ENCODE assay signal across 2 fruit fly cellular contexts in the genomic region with DNA sequence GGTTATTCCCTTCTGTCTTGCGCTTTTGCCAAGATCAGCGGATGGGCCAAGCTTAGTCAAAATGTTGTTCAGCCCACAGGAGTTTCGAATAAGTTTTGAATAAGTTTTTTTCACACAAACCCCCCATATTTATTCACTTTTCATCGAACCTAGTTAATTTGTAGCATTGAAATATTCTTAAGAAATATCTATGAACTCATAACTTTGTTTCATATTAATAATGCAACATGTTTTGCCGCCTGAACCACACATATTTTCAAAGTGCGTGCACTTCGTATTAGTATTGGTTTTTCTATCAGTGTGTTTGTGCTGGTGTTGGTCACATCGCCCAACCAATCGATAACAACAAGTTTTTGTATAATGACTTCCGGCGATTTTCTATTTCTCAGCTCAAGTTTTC.
TF ChIP-seq lines count a peak whose summit lies in the region.

No protein-coding gene starts in this region.

TF ChIP-seq in whole organism, embryonic, 481 proteins besides CTCF, POLR2A, EP300 and RAD21 (continued from another document and continues in another):
- TF ChIP-seq CG17802 (tag; optimal IDR thresholded peaks at IDR 0.05; lab: Kevin White, UChicago), result no peak
- TF ChIP-seq CG14014 (GFP tag; IDR thresholded peaks at IDR 0.05; lab: Robert Waterston, UW), result no peak
- no peak for TF ChIP-seq Lpt (GFP tag; optimal IDR thresholded peaks at IDR 0.05; lab: Kevin White, UChicago)
- TF ChIP-seq fd64A (GFP tag; optimal IDR thresholded peaks at IDR 0.05; lab: Kevin White, UChicago), result no peak
- no peak for TF ChIP-seq CG16813 (GFP tag; IDR thresholded peaks at IDR 0.05; lab: Robert Waterston, UW; ENCODE audit: partially characterized antibody)
- no peak for TF ChIP-seq h (optimal IDR thresholded peaks at IDR 0.05; lab: Kevin White, UChicago)
- TF ChIP-seq cg (GFP tag; optimal IDR thresholded peaks at IDR 0.05; lab: Kevin White, UChicago), result peak; percentile 47
- TF ChIP-seq Poxn (GFP tag; IDR thresholded peaks at IDR 0.05; lab: Robert Waterston, UW), result no peak
- no peak for TF ChIP-seq pan (optimal IDR thresholded peaks at IDR 0.05; lab: Kevin White, UChicago)
- TF ChIP-seq pan (GFP tag; optimal IDR thresholded peaks at IDR 0.05 in 1 of 2, IDR thresholded peaks at IDR 0.05 in 1 of 2), result peak in 1 of 2 experiments; percentile 87
- TF ChIP-seq Hsf (GFP tag; optimal IDR thresholded peaks at IDR 0.05; lab: Kevin White, UChicago), result no peak
- TF ChIP-seq tup (GFP tag; optimal IDR thresholded peaks at IDR 0.05; lab: Kevin White, UChicago), result no peak
- TF ChIP-seq CG11504 (tag; optimal IDR thresholded peaks at IDR 0.05; lab: Kevin White, UChicago), result peak; percentile 27
- TF ChIP-seq CG6765 (GFP tag; optimal IDR thresholded peaks at IDR 0.05; lab: Kevin White, UChicago), result no peak
- TF ChIP-seq mld (GFP tag; IDR thresholded peaks at IDR 0.05; lab: Robert Waterston, UW; ENCODE audit: partially characterized antibody), result no peak
- no peak for TF ChIP-seq ind (GFP tag; optimal IDR thresholded peaks at IDR 0.05; lab: Kevin White, UChicago)
- peak; percentile 37 for TF ChIP-seq Drgx (GFP tag; IDR thresholded peaks at IDR 0.05; lab: Robert Waterston, UW)
- TF ChIP-seq tgo (GFP tag; IDR thresholded peaks at IDR 0.05; lab: Robert Waterston, UW), result peak; percentile 62; the same call in 2 of the 3 replicates
- TF ChIP-seq CG30020 (tag; optimal IDR thresholded peaks at IDR 0.05; lab: Kevin White, UChicago), result no peak
- no peak for TF ChIP-seq CG43689 (GFP tag; IDR thresholded peaks at IDR 0.05; lab: Robert Waterston, UW)
- TF ChIP-seq CG31441 (GFP tag; IDR thresholded peaks at IDR 0.05; lab: Robert Waterston, UW), result peak; percentile 51
- no peak for TF ChIP-seq cas (GFP tag; IDR thresholded peaks at IDR 0.05; lab: Robert Waterston, UW)
- TF ChIP-seq row (GFP tag; IDR thresholded peaks at IDR 0.05; lab: Robert Waterston, UW), result peak; percentile 42; the same call in 2 of the 3 replicates
- TF ChIP-seq CG10654 (GFP tag; optimal IDR thresholded peaks at IDR 0.05; lab: Kevin White, UChicago), result no peak
- TF ChIP-seq NC2α (GFP tag; optimal IDR thresholded peaks at IDR 0.05; lab: Kevin White, UChicago), result no peak
- no peak for TF ChIP-seq E2f2 (GFP tag; IDR thresholded peaks at IDR 0.05; lab: Robert Waterston, UW)
- no peak for TF ChIP-seq Hand (GFP tag; optimal IDR thresholded peaks at IDR 0.05; lab: Kevin White, UChicago)
- peak; percentile 36 for TF ChIP-seq Sox102F (GFP tag; optimal IDR thresholded peaks at IDR 0.05; lab: Kevin White, UChicago)
- no peak for TF ChIP-seq Oli (tag; optimal IDR thresholded peaks at IDR 0.05; lab: Kevin White, UChicago)
- no peak for TF ChIP-seq CG12299 (tag; optimal IDR thresholded peaks at IDR 0.05; lab: Kevin White, UChicago)
- no peak for TF ChIP-seq toy (GFP tag; IDR thresholded peaks at IDR 0.05; lab: Robert Waterston, UW)
- TF ChIP-seq jumu (GFP tag; optimal IDR thresholded peaks at IDR 0.05; lab: Kevin White, UChicago), result no peak
- no peak for TF ChIP-seq twi (tag; optimal IDR thresholded peaks at IDR 0.05; lab: Kevin White, UChicago)
- no peak for TF ChIP-seq CG8089 (GFP tag; optimal IDR thresholded peaks at IDR 0.05; lab: Kevin White, UChicago)
- TF ChIP-seq ci (GFP tag; IDR thresholded peaks at IDR 0.05; lab: Robert Waterston, UW), result peak; percentile 64; the same call in 2 of the 3 replicates
- TF ChIP-seq CG17361 (GFP tag; IDR thresholded peaks at IDR 0.05; lab: Robert Waterston, UW), result peak; percentile 33; the same call in 1 of the 3 replicates
- no peak for TF ChIP-seq Hmx (GFP tag; optimal IDR thresholded peaks at IDR 0.05; lab: Kevin White, UChicago)
- no peak for TF ChIP-seq btn (GFP tag; optimal IDR thresholded peaks at IDR 0.05; lab: Kevin White, UChicago)
- TF ChIP-seq mirr (GFP tag; optimal IDR thresholded peaks at IDR 0.05; lab: Kevin White, UChicago), result no peak
- TF ChIP-seq BtbVII (GFP tag; optimal IDR thresholded peaks at IDR 0.05; lab: Kevin White, UChicago), result no peak
- TF ChIP-seq CG9727 (GFP tag; optimal IDR thresholded peaks at IDR 0.05; lab: Kevin White, UChicago), result peak; percentile 17
- TF ChIP-seq CG12071 (GFP tag; optimal IDR thresholded peaks at IDR 0.05; lab: Kevin White, UChicago), result no peak
- TF ChIP-seq ara (GFP tag; IDR thresholded peaks at IDR 0.05; lab: Robert Waterston, UW), result peak; percentile 78; the same call in 1 of the 2 replicates
- TF ChIP-seq Gug (GFP tag; IDR thresholded peaks at IDR 0.05; lab: Robert Waterston, UW), result peak; percentile 3; the same call in 1 of the 4 replicates
- no peak for TF ChIP-seq sens-2 (GFP tag; IDR thresholded peaks at IDR 0.05; lab: Robert Waterston, UW)
- TF ChIP-seq sna (GFP tag; IDR thresholded peaks at IDR 0.05; lab: Robert Waterston, UW; ENCODE audit: partially characterized antibody), result no peak
- TF ChIP-seq vnd (GFP tag; IDR thresholded peaks at IDR 0.05; lab: Robert Waterston, UW; ENCODE audit: partially characterized antibody), result no peak
- TF ChIP-seq Bgb (GFP tag; IDR thresholded peaks at IDR 0.05; lab: Robert Waterston, UW; ENCODE audit: partially characterized antibody), result no peak
- TF ChIP-seq CG7357 (GFP tag; IDR thresholded peaks at IDR 0.05; lab: Robert Waterston, UW), result peak; percentile 17; the same call in 1 of the 3 replicates
- no peak for TF ChIP-seq Dad (GFP tag; optimal IDR thresholded peaks at IDR 0.05; lab: Kevin White, UChicago)
- TF ChIP-seq Nf-YC (tag; optimal IDR thresholded peaks at IDR 0.05; lab: Kevin White, UChicago), result no peak
- TF ChIP-seq HLH3B (GFP tag; IDR thresholded peaks at IDR 0.05; lab: Robert Waterston, UW), result peak; percentile 16; the same call in 1 of the 2 replicates
- TF ChIP-seq nerfin-1 (tag; optimal IDR thresholded peaks at IDR 0.05; lab: Kevin White, UChicago), result peak; percentile 2
- peak; percentile 64 for TF ChIP-seq CG2678 (tag; optimal IDR thresholded peaks at IDR 0.05; lab: Kevin White, UChicago)
- TF ChIP-seq unc-4 (GFP tag; IDR thresholded peaks at IDR 0.05; lab: Robert Waterston, UW; ENCODE audit: partially characterized antibody), result no peak
- TF ChIP-seq Dip2 (GFP tag; IDR thresholded peaks at IDR 0.05; lab: Robert Waterston, UW), result no peak
- 0 out of 2 replicates have a peak, but pooled peaks have one; percentile 13 for TF ChIP-seq ssp (GFP tag; IDR thresholded peaks at IDR 0.05; lab: Robert Waterston, UW)
- TF ChIP-seq Bteb2 (GFP tag; optimal IDR thresholded peaks at IDR 0.05; lab: Kevin White, UChicago), result no peak
- no peak for TF ChIP-seq zf30C (GFP tag; optimal IDR thresholded peaks at IDR 0.05; lab: Kevin White, UChicago)
- no peak for TF ChIP-seq Six4 (GFP tag; optimal IDR thresholded peaks at IDR 0.05; lab: Kevin White, UChicago)
- TF ChIP-seq D (optimal IDR thresholded peaks at IDR 0.05; lab: Kevin White, UChicago), result no peak
- TF ChIP-seq D (GFP tag; optimal IDR thresholded peaks at IDR 0.05; lab: Kevin White, UChicago), result no peak
- TF ChIP-seq Elba2 (GFP tag; optimal IDR thresholded peaks at IDR 0.05; lab: Kevin White, UChicago), result no peak
- no peak for TF ChIP-seq CG8924 (tag; optimal IDR thresholded peaks at IDR 0.05; lab: Kevin White, UChicago)

TF ChIP-seq in whole organism, prepupa, 60 proteins besides CTCF, POLR2A, EP300 and RAD21 (continued from another document):
- TF ChIP-seq CG10631 (GFP tag; optimal IDR thresholded peaks at IDR 0.05; lab: Kevin White, UChicago) (peak; percentile 15), CG11902 (GFP tag; optimal IDR thresholded peaks at IDR 0.05; lab: Kevin White, UChicago) (no peak), Eip75B (GFP tag; optimal IDR thresholded peaks at IDR 0.05; lab: Kevin White, UChicago) (peak; percentile 47), Sox14 (GFP tag; optimal IDR thresholded peaks at IDR 0.05; lab: Kevin White, UChicago) (no peak), Sox102F (GFP tag; optimal IDR thresholded peaks at IDR 0.05; lab: Kevin White, UChicago) (no peak), Eip78C (GFP tag; lab: Kevin White, UChicago) (peak; percentile 84), achi (GFP tag; optimal IDR thresholded peaks at IDR 0.05; lab: Kevin White, UChicago) (peak; percentile 6), Lpt (GFP tag; optimal IDR thresholded peaks at IDR 0.05; lab: Kevin White, UChicago) (no peak), cyc (GFP tag; optimal IDR thresholded peaks at IDR 0.05; lab: Kevin White, UChicago) (no peak), Met (GFP tag; optimal IDR thresholded peaks at IDR 0.05; lab: Kevin White, UChicago) (no peak), CG6854 (GFP tag; optimal IDR thresholded peaks at IDR 0.05; lab: Kevin White, UChicago) (no peak), net (GFP tag; optimal IDR thresholded peaks at IDR 0.05; lab: Kevin White, UChicago) (no peak), CG8319 (GFP tag; optimal IDR thresholded peaks at IDR 0.05; lab: Kevin White, UChicago) (no peak), CG6808 (GFP tag; optimal IDR thresholded peaks at IDR 0.05; lab: Kevin White, UChicago) (no peak), vri (GFP tag; optimal IDR thresholded peaks at IDR 0.05; lab: Kevin White, UChicago) (no peak), Blimp-1 (GFP tag; optimal IDR thresholded peaks at IDR 0.05; lab: Kevin White, UChicago) (no peak), CG8119 (GFP tag; IDR thresholded peaks at IDR 0.05; lab: Robert Waterston, UW) (peak; percentile 46; the same call in 1 of the 3 replicates), Sox15 (GFP tag; optimal IDR thresholded peaks at IDR 0.05; lab: Kevin White, UChicago) (no peak), Eip93F (GFP tag; optimal IDR thresholded peaks at IDR 0.05; lab: Kevin White, UChicago) (no peak), pdm3 (GFP tag; optimal IDR thresholded peaks at IDR 0.05; lab: Kevin White, UChicago) (peak; percentile 21), CG11294 (GFP tag; IDR thresholded peaks at IDR 0.05; lab: Robert Waterston, UW) (no peak), dsx (GFP tag; optimal IDR thresholded peaks at IDR 0.05; lab: Kevin White, UChicago; ENCODE audit: poor library complexity, severe bottlenecking) (peak; percentile 22), CG8632 (GFP tag; optimal IDR thresholded peaks at IDR 0.05; lab: Kevin White, UChicago) (no peak), topi (GFP tag; optimal IDR thresholded peaks at IDR 0.05; lab: Kevin White, UChicago) (no peak), esn (GFP tag; optimal IDR thresholded peaks at IDR 0.05; lab: Kevin White, UChicago) (peak; percentile 6), CG32006 (GFP tag; optimal IDR thresholded peaks at IDR 0.05; lab: Kevin White, UChicago) (peak; percentile 29), OdsH (GFP tag; optimal IDR thresholded peaks at IDR 0.05; lab: Kevin White, UChicago) (no peak), eg (GFP tag; IDR thresholded peaks at IDR 0.05; lab: Robert Waterston, UW) (peak; percentile 73), CG3032 (tag; optimal IDR thresholded peaks at IDR 0.05; lab: Kevin White, UChicago) (no peak), CG6792 (GFP tag; optimal IDR thresholded peaks at IDR 0.05; lab: Kevin White, UChicago) (no peak), CG16779 (tag; optimal IDR thresholded peaks at IDR 0.05; lab: Kevin White, UChicago) (no peak), CG6276 (GFP tag; optimal IDR thresholded peaks at IDR 0.05; lab: Kevin White, UChicago) (peak; percentile 1), fd59A (GFP tag; optimal IDR thresholded peaks at IDR 0.05; lab: Kevin White, UChicago) (no peak), Hr38 (GFP tag; optimal IDR thresholded peaks at IDR 0.05; lab: Kevin White, UChicago) (no peak), svp (GFP tag; lab: Kevin White, UChicago) (peak; percentile 63), Smox (GFP tag; optimal IDR thresholded peaks at IDR 0.05; lab: Kevin White, UChicago) (no peak), CG15336 (GFP tag; IDR thresholded peaks at IDR 0.05; lab: Robert Waterston, UW) (no peak)
